Worm (Caenorhabditis elegans): ENCODE measurements around the gene sprr-2.

The sprr-2 gene

DNA sequence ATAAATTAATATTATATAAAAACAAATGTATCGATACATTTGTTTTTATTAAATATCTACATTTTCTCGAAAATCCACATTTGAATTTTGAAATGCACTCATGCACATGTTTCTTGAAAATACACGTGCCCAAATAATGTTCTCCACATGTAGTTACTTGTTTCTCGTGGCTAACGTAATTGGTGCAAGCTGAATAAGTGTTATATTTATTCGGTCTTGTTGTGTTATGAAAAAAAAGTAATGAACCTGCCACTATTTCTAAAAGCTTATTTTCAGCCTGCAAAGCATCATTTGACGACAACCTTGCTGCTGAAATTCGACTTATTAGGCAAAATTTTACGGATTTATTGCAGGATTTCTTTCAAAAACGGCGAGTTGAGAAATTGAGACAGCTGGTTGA, 20.2 kb downstream of the sprr-2 start:
- TF ChIP-seq med-1 (GFP tag; optimal IDR thresholded peaks at IDR 0.05; ENCODE audit: insufficient read depth) = no peak
- TF ChIP-seq ztf-23 (GFP tag; IDR thresholded peaks at IDR 0.05) = 0 out of 2 replicates have a peak, but pooled peaks have one; percentile 51
- TF ChIP-seq flt-1 (GFP tag; IDR thresholded peaks at IDR 0.05) = no peak
- TF ChIP-seq tab-1 (GFP tag; IDR thresholded peaks at IDR 0.05) = no peak
- peak; percentile 65 for TF ChIP-seq cog-1 (tag; optimal IDR thresholded peaks at IDR 0.05)

DNA sequence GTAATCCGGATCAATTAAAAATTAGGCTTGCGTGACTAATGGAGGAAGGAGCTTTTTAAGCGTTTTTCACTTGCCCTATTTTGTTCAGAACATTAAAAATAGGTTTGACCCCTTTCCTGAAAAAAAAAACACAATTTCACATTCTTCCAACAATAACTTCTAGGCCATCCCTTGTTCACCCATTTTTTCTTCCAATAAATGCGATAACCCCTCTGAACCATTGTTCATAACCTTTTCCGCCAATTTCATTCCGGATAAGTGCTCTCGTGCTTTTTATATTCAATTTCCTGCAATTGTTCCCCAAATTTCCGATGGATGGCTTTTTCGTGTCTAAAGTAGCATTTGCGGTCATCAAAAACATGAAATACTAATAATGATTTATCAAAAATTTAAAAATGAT, 22.2 kb downstream of the sprr-2 start:
- no peak for TF ChIP-seq cog-1 (tag; optimal IDR thresholded peaks at IDR 0.05)
- no peak for TF ChIP-seq tab-1 (GFP tag; IDR thresholded peaks at IDR 0.05)
- no peak for TF ChIP-seq ztf-29 (GFP tag; IDR thresholded peaks at IDR 0.05)
- no peak for TF ChIP-seq med-1 (GFP tag; optimal IDR thresholded peaks at IDR 0.05; ENCODE audit: insufficient read depth)
- TF ChIP-seq T22C8.4 (GFP tag; IDR thresholded peaks at IDR 0.05) = no peak
- TF ChIP-seq flt-1 (GFP tag; IDR thresholded peaks at IDR 0.05) = no peak
- TF ChIP-seq klf-2 (GFP tag; conservative IDR thresholded peaks at IDR 0.05) = no peak
- no peak for TF ChIP-seq ref-1 (GFP tag; conservative IDR thresholded peaks at IDR 0.05)
- TF ChIP-seq ztf-23 (GFP tag; IDR thresholded peaks at IDR 0.05) = no peak

DNA sequence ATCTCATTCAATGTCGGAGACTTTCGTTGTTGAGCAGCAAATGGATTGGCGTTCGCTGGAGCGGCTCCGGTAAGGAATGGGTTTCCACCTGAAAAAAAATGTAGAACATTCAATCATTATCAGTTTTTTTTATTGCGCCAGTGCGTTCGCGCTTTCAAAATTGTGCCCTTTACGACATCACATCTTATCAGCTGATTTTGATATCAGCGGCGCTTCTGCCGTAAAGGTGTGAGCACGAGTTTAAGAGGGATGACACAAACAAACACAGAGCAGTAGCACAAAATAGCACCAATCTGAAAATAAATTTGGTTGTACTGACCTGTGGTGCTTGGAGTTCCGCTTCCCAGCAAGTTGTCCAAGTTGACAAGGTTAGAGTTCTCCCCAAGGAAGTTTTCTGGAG, 23.5 kb downstream of the sprr-2 start:
- TF ChIP-seq T22C8.4 (GFP tag; IDR thresholded peaks at IDR 0.05) (no peak), ztf-23 (GFP tag; IDR thresholded peaks at IDR 0.05) (no peak), ztf-29 (GFP tag; IDR thresholded peaks at IDR 0.05) (no peak), ref-1 (GFP tag; conservative IDR thresholded peaks at IDR 0.05) (no peak), klf-2 (GFP tag; conservative IDR thresholded peaks at IDR 0.05) (no peak), med-1 (GFP tag; optimal IDR thresholded peaks at IDR 0.05; ENCODE audit: insufficient read depth) (no peak), flt-1 (GFP tag; IDR thresholded peaks at IDR 0.05) (no peak), tab-1 (GFP tag; IDR thresholded peaks at IDR 0.05) (no peak)

DNA sequence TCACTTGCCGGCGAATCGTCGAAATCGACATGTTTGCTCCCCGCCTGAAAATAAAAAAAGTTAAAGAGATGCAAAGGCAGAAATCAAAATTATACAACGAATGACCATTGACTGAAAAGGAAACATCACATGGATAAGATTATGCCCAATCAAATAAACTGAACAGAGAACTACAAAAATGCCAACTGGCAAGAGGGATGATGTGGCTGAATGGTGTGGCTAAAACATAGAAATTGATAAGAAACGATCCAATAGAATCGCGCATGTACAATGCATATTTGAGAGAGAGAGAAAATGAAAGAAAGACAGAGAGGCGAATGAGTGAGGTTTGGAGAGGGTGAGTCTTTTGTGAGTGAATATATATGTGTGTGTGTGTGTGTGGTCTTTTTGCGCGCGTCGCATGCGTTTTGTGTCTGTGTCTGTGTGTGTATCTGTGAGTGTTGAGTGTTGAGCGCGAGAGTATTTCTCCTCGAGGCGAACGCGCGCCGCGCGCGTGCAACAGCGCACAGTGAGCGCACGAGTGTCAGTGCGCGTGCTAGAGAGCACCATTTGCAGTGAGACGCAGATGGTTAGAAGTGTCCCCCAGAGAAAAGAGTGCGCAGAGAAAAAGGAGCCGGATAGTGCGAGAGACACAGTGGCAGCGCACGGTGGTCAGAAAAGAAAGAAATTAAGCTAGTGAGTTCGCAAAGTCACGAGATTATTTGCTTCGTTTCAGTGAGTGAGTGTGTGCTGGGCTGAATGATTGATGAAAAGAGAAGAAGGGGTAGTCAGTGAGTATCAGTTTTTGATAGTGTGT, 25.4 kb downstream of the sprr-2 start, which contains the start of gene epn-1:
Gene epn-1 (minus strand): TSS at position 51 of the 796 bp plus-strand sequence.
- TF ChIP-seq klf-2 (GFP tag; conservative IDR thresholded peaks at IDR 0.05) (no peak), T22C8.4 (GFP tag; IDR thresholded peaks at IDR 0.05) (peak; percentile 27), tab-1 (GFP tag; IDR thresholded peaks at IDR 0.05) (0 out of 2 replicates have a peak, but pooled peaks have one; percentile 64), ztf-23 (GFP tag; IDR thresholded peaks at IDR 0.05) (peak; percentile 60; the same call in 1 of the 2 replicates), ztf-29 (GFP tag; IDR thresholded peaks at IDR 0.05) (no peak), ref-1 (GFP tag; conservative IDR thresholded peaks at IDR 0.05) (no peak), flt-1 (GFP tag; IDR thresholded peaks at IDR 0.05) (peak; percentile 82; the same call in 1 of the 2 replicates), med-1 (GFP tag; optimal IDR thresholded peaks at IDR 0.05; ENCODE audit: insufficient read depth) (no peak), cog-1 (tag; optimal IDR thresholded peaks at IDR 0.05) (peak; percentile 93)

DNA sequence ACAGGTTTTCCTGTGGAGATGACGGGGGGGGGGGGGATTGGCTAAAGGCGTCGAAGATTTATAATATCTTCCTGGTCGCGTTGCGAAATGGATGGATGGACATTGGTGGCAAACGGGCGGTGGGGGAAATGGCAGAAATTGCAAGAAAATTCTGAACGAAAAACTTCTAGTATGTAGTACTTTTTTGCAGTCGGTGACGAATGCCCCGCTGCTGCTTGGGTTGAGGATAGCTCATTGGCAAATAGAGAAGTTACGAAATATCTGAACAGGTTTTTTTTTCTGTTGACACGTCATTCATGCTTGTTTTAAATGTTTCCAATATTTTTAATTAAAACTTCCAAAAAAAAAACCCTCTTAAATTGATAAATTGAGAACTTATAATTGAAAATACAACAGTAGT, 26.2 kb downstream of the sprr-2 start:
- TF ChIP-seq ref-1 (GFP tag; conservative IDR thresholded peaks at IDR 0.05) = no peak
- no peak for TF ChIP-seq T22C8.4 (GFP tag; IDR thresholded peaks at IDR 0.05)
- TF ChIP-seq med-1 (GFP tag; optimal IDR thresholded peaks at IDR 0.05; ENCODE audit: insufficient read depth) = no peak
- no peak for TF ChIP-seq tab-1 (GFP tag; IDR thresholded peaks at IDR 0.05)
- TF ChIP-seq ztf-23 (GFP tag; IDR thresholded peaks at IDR 0.05) = no peak
- TF ChIP-seq cog-1 (tag; optimal IDR thresholded peaks at IDR 0.05) = no peak
- no peak for TF ChIP-seq klf-2 (GFP tag; conservative IDR thresholded peaks at IDR 0.05)
- TF ChIP-seq flt-1 (GFP tag; IDR thresholded peaks at IDR 0.05) = no peak
- no peak for TF ChIP-seq ztf-29 (GFP tag; IDR thresholded peaks at IDR 0.05)

DNA sequence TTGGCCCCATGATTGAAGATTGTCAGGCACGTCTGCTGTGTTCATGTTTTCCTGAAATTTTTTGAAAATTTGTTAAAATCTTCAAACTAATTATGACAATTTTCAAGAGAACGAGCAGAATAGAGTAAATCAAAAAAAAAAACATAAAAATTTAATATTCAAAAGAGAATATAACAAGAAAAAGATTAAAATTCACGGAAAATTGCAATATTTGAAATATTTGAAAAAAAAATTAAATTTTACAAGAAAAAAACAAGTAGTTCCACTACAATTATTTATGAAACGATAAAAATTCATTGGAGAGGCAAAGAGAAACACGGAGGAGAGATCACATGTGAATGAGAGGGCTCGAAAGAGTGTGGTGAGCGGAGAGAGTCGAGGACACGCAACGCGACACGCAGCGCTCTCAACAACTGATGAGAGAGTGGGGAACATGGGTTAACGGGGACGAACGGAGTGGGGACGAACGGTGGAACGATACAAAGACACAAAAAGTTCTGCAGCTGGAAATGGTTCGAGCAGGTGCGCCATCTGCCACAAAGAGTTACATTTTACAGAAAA, 31.3 kb downstream of the sprr-2 start, which contains the start of gene mbk-1:
Gene mbk-1 (minus strand): TSS at position 51 of the 561 bp plus-strand sequence.
- peak; percentile 65 for TF ChIP-seq cog-1 (tag; optimal IDR thresholded peaks at IDR 0.05)
- no peak for TF ChIP-seq flt-1 (GFP tag; IDR thresholded peaks at IDR 0.05)

DNA sequence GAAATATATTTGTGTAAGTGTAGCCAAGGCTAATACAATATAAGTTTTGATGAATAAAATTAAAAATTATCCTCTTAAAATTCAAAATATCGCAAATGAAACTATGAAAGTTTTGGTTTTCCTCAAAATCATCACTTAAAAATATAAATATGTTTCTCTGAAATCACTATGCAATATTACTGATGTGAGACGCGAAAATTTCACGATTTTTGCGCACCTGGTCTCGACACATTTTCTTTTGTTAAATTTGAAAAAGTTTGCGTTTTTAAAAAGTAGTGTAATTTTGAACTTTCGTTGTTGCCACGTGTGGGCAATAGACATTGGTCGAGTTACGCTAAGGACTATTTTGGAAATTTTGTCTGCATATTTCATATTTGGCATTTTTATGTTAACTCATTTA, 35.5 kb downstream of the sprr-2 start:
- TF ChIP-seq ztf-23 (GFP tag; IDR thresholded peaks at IDR 0.05) (no peak), tab-1 (GFP tag; IDR thresholded peaks at IDR 0.05) (no peak), klf-2 (GFP tag; conservative IDR thresholded peaks at IDR 0.05) (no peak), ztf-29 (GFP tag; IDR thresholded peaks at IDR 0.05) (no peak), cog-1 (tag; optimal IDR thresholded peaks at IDR 0.05) (no peak), med-1 (GFP tag; optimal IDR thresholded peaks at IDR 0.05; ENCODE audit: insufficient read depth) (no peak), ref-1 (GFP tag; conservative IDR thresholded peaks at IDR 0.05) (no peak), T22C8.4 (GFP tag; IDR thresholded peaks at IDR 0.05) (no peak), flt-1 (GFP tag; IDR thresholded peaks at IDR 0.05) (no peak)

DNA sequence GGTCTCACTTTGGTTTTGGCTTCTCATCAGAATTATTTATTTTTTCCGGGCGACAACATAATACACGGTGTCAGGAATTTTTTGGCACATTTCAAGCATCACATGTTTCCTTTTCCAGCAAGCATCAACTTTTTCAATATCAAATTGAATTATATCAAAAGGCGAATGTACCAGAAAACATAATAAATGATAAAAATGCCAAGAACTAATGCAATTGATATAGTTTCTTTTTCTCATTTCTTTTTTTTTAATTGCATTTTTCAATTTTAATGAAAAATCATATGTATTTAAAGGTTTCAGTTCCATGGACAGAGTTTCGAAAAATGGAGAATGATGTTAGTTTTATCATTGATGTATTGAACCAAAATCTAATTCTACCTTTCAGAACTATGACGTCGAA, 38.3 kb downstream of the sprr-2 start, which contains the start of gene dpf-2:
Gene dpf-2 (plus strand): TSS at position 301 of the 400 bp plus-strand sequence.
- TF ChIP-seq T22C8.4 (GFP tag; IDR thresholded peaks at IDR 0.05) (no peak), flt-1 (GFP tag; IDR thresholded peaks at IDR 0.05) (no peak), ref-1 (GFP tag; conservative IDR thresholded peaks at IDR 0.05) (no peak), klf-2 (GFP tag; conservative IDR thresholded peaks at IDR 0.05) (no peak), ztf-29 (GFP tag; IDR thresholded peaks at IDR 0.05) (no peak), med-1 (GFP tag; optimal IDR thresholded peaks at IDR 0.05; ENCODE audit: insufficient read depth) (no peak), ztf-23 (GFP tag; IDR thresholded peaks at IDR 0.05) (no peak), tab-1 (GFP tag; IDR thresholded peaks at IDR 0.05) (no peak), cog-1 (tag; optimal IDR thresholded peaks at IDR 0.05) (no peak)

DNA sequence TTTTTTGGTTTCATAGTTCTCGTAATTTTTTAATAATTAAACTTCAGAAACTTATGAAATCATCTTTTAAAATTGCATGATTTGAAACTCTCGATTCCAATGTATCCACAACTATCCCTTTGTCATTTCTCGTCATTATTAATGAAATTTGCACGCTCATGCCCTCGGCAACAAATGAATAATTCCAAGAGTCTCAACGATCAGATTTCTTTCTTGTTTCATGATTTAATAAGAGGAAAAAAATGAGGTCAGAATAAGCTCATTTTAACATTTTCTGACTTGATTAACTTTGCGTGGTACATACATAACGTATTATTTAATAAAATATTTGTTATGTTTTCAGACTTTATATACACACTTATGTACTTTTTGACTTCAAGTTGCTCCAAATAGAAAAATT, 45.1 kb downstream of the sprr-2 start:
- TF ChIP-seq tab-1 (GFP tag; IDR thresholded peaks at IDR 0.05) = no peak
- no peak for TF ChIP-seq ref-1 (GFP tag; conservative IDR thresholded peaks at IDR 0.05)
- TF ChIP-seq klf-2 (GFP tag; conservative IDR thresholded peaks at IDR 0.05) = no peak
- TF ChIP-seq T22C8.4 (GFP tag; IDR thresholded peaks at IDR 0.05) = no peak
- TF ChIP-seq ztf-23 (GFP tag; IDR thresholded peaks at IDR 0.05) = no peak
- no peak for TF ChIP-seq med-1 (GFP tag; optimal IDR thresholded peaks at IDR 0.05; ENCODE audit: insufficient read depth)
- TF ChIP-seq cog-1 (tag; optimal IDR thresholded peaks at IDR 0.05) = no peak
- TF ChIP-seq ztf-29 (GFP tag; IDR thresholded peaks at IDR 0.05) = no peak
- no peak for TF ChIP-seq flt-1 (GFP tag; IDR thresholded peaks at IDR 0.05)
